Fruit fly (Drosophila melanogaster) whole organism, embryonic: ENCODE results near the gene Send2.

Source experiments
- Aef1 ChIP-seq: fragments of 200-800 bp; sonication (Bioruptor generic); IDR thresholded peaks from 3 replicates; pipeline ENCODE4 v1.3.6; 2022; ENCODE audit warnings: missing biosample characterization, missing genetic modification characterization
- Antp ChIP-seq: fragments of 200-800 bp; sonication (Bioruptor generic); optimal IDR thresholded peaks from 3 replicates; lab custom pipeline; 2016; ENCODE audit warnings: missing biosample characterization, missing genetic modification characterization
- Atf6 ChIP-seq: fragments of 200-800 bp; sonication (Bioruptor generic); IDR thresholded peaks from 2 replicates; pipeline ENCODE4 v1.3.6; 2022; ENCODE audit warnings: missing biosample characterization, missing genetic modification characterization
- Awh ChIP-seq: fragments of 200-800 bp; sonication (Bioruptor generic); IDR thresholded peaks from 2 replicates; pipeline ENCODE4, ENCODE4 v1.3.6; 2022; ENCODE audit warnings: missing biosample characterization, missing genetic modification characterization
- C15 ChIP-seq: fragments of 200-800 bp; sonication (Bioruptor generic); IDR thresholded peaks from 3 replicates; pipeline ENCODE4 v1.3.6; 2022; ENCODE audit warnings: missing biosample characterization, missing genetic modification characterization
- CG11093 ChIP-seq: fragments of 200-800 bp; sonication (Bioruptor generic); IDR thresholded peaks from 3 replicates; pipeline ENCODE4 v1.3.6; 2022; ENCODE audit warnings: missing biosample characterization, missing genetic modification characterization
- CG13287 ChIP-seq: fragments of 200-800 bp; sonication (Bioruptor generic); IDR thresholded peaks from 2 replicates; pipeline ENCODE4 v1.3.6; 2022; ENCODE audit warnings: missing biosample characterization, missing genetic modification characterization; ENCODE audit not compliant: partially characterized antibody
- CG14014 ChIP-seq: fragments of 200-800 bp; sonication (Bioruptor generic); IDR thresholded peaks from 2 replicates; pipeline ENCODE4 v1.3.6; 2022; ENCODE audit warnings: missing biosample characterization, missing genetic modification characterization
- CG1647 ChIP-seq: fragments of 200-800 bp; sonication (Bioruptor generic); optimal IDR thresholded peaks from 3 replicates; lab custom pipeline; 2016; ENCODE audit warnings: missing biosample characterization, missing genetic modification characterization
- CG16813 ChIP-seq: fragments of 200-800 bp; sonication (Bioruptor generic); IDR thresholded peaks from 3 replicates; pipeline ENCODE4 v1.3.6; 2022; ENCODE audit warnings: missing biosample characterization, missing genetic modification characterization; ENCODE audit not compliant: partially characterized antibody
- CG17612 ChIP-seq: fragments of 200-800 bp; sonication (Bioruptor generic); IDR thresholded peaks from 2 replicates; pipeline ENCODE4 v1.3.6; 2022; ENCODE audit warnings: missing biosample characterization, missing genetic modification characterization
- CG18599 ChIP-seq: fragments of 200-800 bp; sonication (Bioruptor generic); optimal IDR thresholded peaks from 3 replicates; lab custom pipeline; 2017; ENCODE audit warnings: missing biosample characterization, missing genetic modification characterization, mild to moderate bottlenecking, moderate library complexity, missing genetic modification reagents
- CG18764 ChIP-seq: fragments of 200-800 bp; sonication (Bioruptor generic); optimal IDR thresholded peaks from 3 replicates; lab custom pipeline; 2016; ENCODE audit warnings: missing biosample characterization, missing genetic modification characterization
- CG30431 ChIP-seq: fragments of 200-800 bp; sonication (Bioruptor generic); optimal IDR thresholded peaks from 2 replicates; lab custom pipeline; 2017; ENCODE audit warnings: missing biosample characterization, missing genetic modification characterization
- CG31224 ChIP-seq: fragments of 200-800 bp; sonication (Bioruptor generic); IDR thresholded peaks from 2 replicates; pipeline ENCODE4 v1.3.6; 2022; ENCODE audit warnings: missing biosample characterization, missing genetic modification characterization
- CG32767 ChIP-seq: fragments of 200-800 bp; sonication (Bioruptor generic); IDR thresholded peaks from 2 replicates; pipeline ENCODE4 v1.3.6; 2022; ENCODE audit warnings: missing biosample characterization, missing genetic modification characterization
- CG33557 ChIP-seq: fragments of 200-800 bp; sonication (Bioruptor generic); optimal IDR thresholded peaks from 2 replicates; lab custom pipeline; 2019; ENCODE audit warnings: missing biosample characterization, mild to moderate bottlenecking, missing genetic modification characterization, moderate library complexity
- CG3995 ChIP-seq: fragments of 200-800 bp; sonication (Bioruptor generic); optimal IDR thresholded peaks from 3 replicates; lab custom pipeline; 2016; ENCODE audit warnings: missing biosample characterization, missing genetic modification characterization
- CG43689 ChIP-seq: fragments of 200-800 bp; sonication (Bioruptor generic); IDR thresholded peaks from 2 replicates; pipeline ENCODE4 v1.3.6; 2022; ENCODE audit warnings: missing biosample characterization, missing genetic modification characterization
- CG4424 ChIP-seq: fragments of 200-800 bp; sonication (Bioruptor generic); optimal IDR thresholded peaks from 3 replicates; lab custom pipeline; 2016; ENCODE audit warnings: missing biosample characterization, missing genetic modification characterization
- CG4820 ChIP-seq: fragments of 200-800 bp; sonication (Bioruptor generic); optimal IDR thresholded peaks from 3 replicates; lab custom pipeline; 2016; ENCODE audit warnings: missing biosample characterization, missing genetic modification characterization
- CG6654 ChIP-seq: fragments of 200-800 bp; sonication (Bioruptor generic); optimal IDR thresholded peaks from 2 replicates; lab custom pipeline; 2017; ENCODE audit warnings: missing biosample characterization, mild to moderate bottlenecking, missing genetic modification characterization
- CG7987 ChIP-seq: fragments of 200-800 bp; sonication (Bioruptor generic); optimal IDR thresholded peaks from 2 replicates; lab custom pipeline; 2018; ENCODE audit warnings: missing biosample characterization, mild to moderate bottlenecking, missing genetic modification characterization, moderate library complexity
- CG8281 ChIP-seq: fragments of 200-800 bp; sonication (Bioruptor generic); optimal IDR thresholded peaks from 2 replicates; lab custom pipeline; 2018; ENCODE audit warnings: missing biosample characterization, mild to moderate bottlenecking, missing genetic modification characterization, moderate library complexity
- CrebB ChIP-seq: fragments of 200-800 bp; sonication (Bioruptor generic); optimal IDR thresholded peaks from 3 replicates; lab custom pipeline; 2018; ENCODE audit warnings: missing biosample characterization, mild to moderate bottlenecking, missing genetic modification characterization
- Dek ChIP-seq: fragments of 200-800 bp; sonication (Bioruptor generic); optimal IDR thresholded peaks from 3 replicates; lab custom pipeline; 2019; ENCODE audit warnings: missing biosample characterization, mild to moderate bottlenecking, missing genetic modification characterization, moderate library complexity
- Dref ChIP-seq: fragments of 200-800 bp; sonication (Bioruptor generic); IDR thresholded peaks from 2 replicates; pipeline ENCODE4 v1.3.6; 2022; ENCODE audit warnings: missing biosample characterization, missing genetic modification characterization
- E2f1 ChIP-seq: fragments of 200-800 bp; sonication (Bioruptor generic); IDR thresholded peaks from 2 replicates; pipeline ENCODE4 v1.3.6; 2022; ENCODE audit warnings: missing biosample characterization, missing genetic modification characterization
- Ets65A ChIP-seq: fragments of 200-800 bp; sonication (Bioruptor generic); peaks from one replicate; lab custom pipeline; 2016; ENCODE audit warnings: missing biosample characterization, missing genetic modification characterization
- Ets97D ChIP-seq: fragments of 200-800 bp; sonication (Bioruptor generic); optimal IDR thresholded peaks from 3 replicates; lab custom pipeline; 2016; ENCODE audit warnings: missing biosample characterization, missing genetic modification characterization
- Hey ChIP-seq: fragments of 200-800 bp; sonication (Bioruptor generic); optimal IDR thresholded peaks from 3 replicates; lab custom pipeline; 2018; ENCODE audit warnings: missing biosample characterization, mild to moderate bottlenecking, missing genetic modification characterization
- Lim3 ChIP-seq: fragments of 200-800 bp; sonication (Bioruptor generic); IDR thresholded peaks from 2 replicates; pipeline ENCODE4 v1.3.6; 2022; ENCODE audit warnings: missing biosample characterization, missing genetic modification characterization
- MBD-R2 ChIP-seq: fragments of 200-800 bp; sonication (Bioruptor generic); IDR thresholded peaks from 2 replicates; pipeline ENCODE4 v1.3.6; 2022; ENCODE audit warnings: missing biosample characterization, missing genetic modification characterization
- MESR4 ChIP-seq: fragments of 200-800 bp; sonication (Bioruptor generic); optimal IDR thresholded peaks from 2 replicates; lab custom pipeline; 2018; ENCODE audit warnings: missing biosample characterization, mild to moderate bottlenecking, missing genetic modification characterization, moderate library complexity
- Med ChIP-seq: fragments of 200-800 bp; sonication (Bioruptor generic); peaks from one replicate; lab custom pipeline; 2016; ENCODE audit warnings: missing biosample characterization, missing genetic modification characterization, mild to moderate bottlenecking, inconsistent platforms, moderate library complexity
- NC2β ChIP-seq: fragments of 200-800 bp; sonication (Bioruptor generic); optimal IDR thresholded peaks from 2 replicates; lab custom pipeline; 2016; ENCODE audit warnings: missing biosample characterization, missing genetic modification characterization
- Ptx1 ChIP-seq: fragments of 200-800 bp; sonication (Bioruptor generic); IDR thresholded peaks from 2 replicates; pipeline ENCODE4 v1.3.6; 2022; ENCODE audit warnings: missing biosample characterization, missing genetic modification characterization
- Ssrp ChIP-seq: fragments of 200-800 bp; sonication (Bioruptor generic); optimal IDR thresholded peaks from 2 replicates; lab custom pipeline; 2018; ENCODE audit warnings: missing biosample characterization, mild to moderate bottlenecking, missing genetic modification characterization, moderate library complexity
- Stat92E ChIP-seq, 3 experiments: fragments of >200 bp in 2 of 3; fragments of 200-800 bp in 1 of 3; sonication (Bioruptor generic) in 1 of 3; optimal IDR thresholded peaks; 2 replicates each; lab custom pipeline; 2017 to 2019; ENCODE audit warnings: missing biosample characterization in 3 of 3, missing genetic modification characterization in 3 of 3, mild to moderate bottlenecking in 1 of 3, moderate library complexity in 1 of 3
- dimm ChIP-seq: fragments of 200-800 bp; sonication (Bioruptor generic); IDR thresholded peaks from 2 replicates; pipeline ENCODE4 v1.3.6; 2022; ENCODE audit warnings: missing biosample characterization, missing genetic modification characterization
- grau ChIP-seq: fragments of 200-800 bp; optimal IDR thresholded peaks from 3 replicates; lab custom pipeline; 2019; ENCODE audit warnings: missing biosample characterization, mild to moderate bottlenecking, missing genetic modification characterization, moderate library complexity
- lola ChIP-seq, 3 experiments: fragments of >200 bp in 2 of 3; fragments of 200-800 bp in 1 of 3; sonication (Bioruptor generic) in 1 of 3; optimal IDR thresholded peaks; 2 replicates each; lab custom pipeline; 2017 to 2019; ENCODE audit warnings: missing biosample characterization in 3 of 3, missing genetic modification characterization in 3 of 3, mild to moderate bottlenecking in 1 of 3, moderate library complexity in 1 of 3
- nerfin-2 ChIP-seq: fragments of 200-800 bp; sonication (Bioruptor generic); IDR thresholded peaks from 2 replicates; pipeline ENCODE4 v1.3.6; 2022; ENCODE audit warnings: missing biosample characterization, missing genetic modification characterization; ENCODE audit not compliant: partially characterized antibody
- pho ChIP-seq: fragments of 200-800 bp; sonication (Bioruptor generic); optimal IDR thresholded peaks from 2 replicates; lab custom pipeline; 2016; ENCODE audit warnings: missing biosample characterization, missing genetic modification characterization
- sisA ChIP-seq: fragments of 200-800 bp; sonication (Bioruptor generic); IDR thresholded peaks from 2 replicates; pipeline ENCODE4 v1.3.6; 2022; ENCODE audit warnings: missing biosample characterization, missing genetic modification characterization
- slbo ChIP-seq: fragments of 200-800 bp; sonication (Bioruptor generic); IDR thresholded peaks from 2 replicates; pipeline ENCODE4 v1.3.6; 2022; ENCODE audit warnings: missing biosample characterization, missing genetic modification characterization
- sqz ChIP-seq: fragments of 200-800 bp; sonication (Bioruptor generic); optimal IDR thresholded peaks from 3 replicates; lab custom pipeline; 2018; ENCODE audit warnings: missing biosample characterization, mild to moderate bottlenecking, missing genetic modification characterization
- vvl ChIP-seq: fragments of 200-800 bp; sonication (Bioruptor generic); IDR thresholded peaks from 2 replicates; pipeline ENCODE4 v1.3.6; 2022; ENCODE audit warnings: missing biosample characterization, missing genetic modification characterization
- z ChIP-seq: fragments of 200-800 bp; sonication (Bioruptor generic); IDR thresholded peaks from 3 replicates; pipeline ENCODE4 v1.3.6; 2022; ENCODE audit warnings: missing biosample characterization, missing genetic modification characterization
- zfh2 ChIP-seq: fragments of 200-800 bp; sonication (Bioruptor generic); optimal IDR thresholded peaks from 2 replicates; lab custom pipeline; 2016; ENCODE audit warnings: missing biosample characterization, missing genetic modification characterization

Gene Send2

DNA sequence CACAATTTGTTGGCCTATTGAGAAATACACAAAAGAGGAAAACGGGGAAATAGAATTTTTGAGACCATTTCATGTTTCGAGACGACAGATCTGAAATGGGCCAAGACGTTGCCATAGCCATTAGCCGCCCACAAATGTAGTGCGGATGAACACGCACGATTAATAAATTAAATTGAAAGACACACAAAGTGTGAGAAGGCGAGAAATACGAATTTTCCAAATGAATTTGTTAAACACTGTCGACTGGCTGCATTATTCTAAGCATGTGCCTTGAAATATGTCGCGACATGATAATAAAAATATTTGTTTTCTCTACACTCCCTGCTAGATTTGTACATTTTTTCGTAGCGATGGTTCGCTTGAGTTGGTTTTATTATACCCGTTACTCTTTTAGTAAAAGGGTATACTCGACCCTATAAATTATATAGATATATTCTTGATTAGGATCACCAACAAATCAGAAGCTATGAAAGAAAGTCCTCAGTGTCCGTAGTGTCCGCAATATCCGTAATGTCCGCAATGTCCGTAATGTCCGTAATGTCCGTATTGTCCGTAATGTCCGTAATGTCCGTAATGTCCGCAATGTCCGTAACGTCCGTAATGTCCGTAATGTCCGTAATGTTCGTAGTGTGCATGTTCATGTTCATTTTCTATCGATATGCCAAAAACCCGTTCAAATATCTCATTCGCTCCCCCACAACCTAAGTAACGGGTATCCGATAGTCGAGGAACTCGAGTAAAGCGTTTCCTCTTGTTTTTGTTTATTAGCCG lies 30.2 kb upstream of the Send2 start (continued):
- TF ChIP-seq CG32767 (GFP tag; lab: Robert Waterston, UW) (no peak), CG7987 (GFP tag; lab: Kevin White, UChicago) (no peak), MBD-R2 (GFP tag; lab: Robert Waterston, UW) (no peak), pho (GFP tag; lab: Kevin White, UChicago) (no peak), CG17612 (GFP tag; lab: Robert Waterston, UW) (no peak), zfh2 (GFP tag; lab: Kevin White, UChicago) (peak; percentile 34), sisA (no peak), vvl (GFP tag; lab: Robert Waterston, UW) (0 out of 2 replicates have a peak, but pooled peaks have one; percentile 9), CG18764 (GFP tag; lab: Kevin White, UChicago) (peak; percentile 27), NC2β (GFP tag; lab: Kevin White, UChicago) (no peak), lola (GFP tag; optimal IDR thresholded peaks at IDR 0.05; lab: Kevin White, UChicago) (peak in 1 of 3 experiments; percentile 15), Ptx1 (peak; percentile 48), Aef1 (GFP tag; lab: Robert Waterston, UW) (peak; percentile 29; the same call in 1 of the 3 replicates), Ssrp (peak; percentile 42), CG6654 (GFP tag; lab: Kevin White, UChicago) (peak; percentile 28), Ets97D (GFP tag; lab: Kevin White, UChicago) (no peak), CG14014 (GFP tag; lab: Robert Waterston, UW) (0 out of 2 replicates have a peak, but pooled peaks have one; percentile 20), CG11093 (no peak; the same call in 2 of the 3 replicates), CG30431 (peak; percentile 50), grau (peak; percentile 50), CG13287 (GFP tag; lab: Robert Waterston, UW) (no peak), Antp (GFP tag; lab: Kevin White, UChicago) (no peak), CG3995 (GFP tag; lab: Kevin White, UChicago) (no peak), E2f1 (GFP tag; lab: Robert Waterston, UW) (peak; percentile 38), MESR4 (no peak), CG4820 (GFP tag; lab: Kevin White, UChicago) (peak; percentile 12), CG33557 (GFP tag; lab: Kevin White, UChicago) (no peak), slbo (peak; percentile 30; the same call in 1 of the 2 replicates), CG1647 (GFP tag; lab: Kevin White, UChicago) (no peak), dimm (GFP tag; lab: Robert Waterston, UW) (no peak), Lim3 (no peak), Med (GFP tag; lab: Kevin White, UChicago) (peak; percentile 70), Stat92E (GFP tag; optimal IDR thresholded peaks at IDR 0.05; lab: Kevin White, UChicago) (no peak), Dref (GFP tag; lab: Robert Waterston, UW) (no peak), Ets65A (GFP tag; lab: Kevin White, UChicago) (no peak), Atf6 (GFP tag; lab: Robert Waterston, UW) (peak; percentile 48; the same call in 1 of the 2 replicates), CG16813 (GFP tag; lab: Robert Waterston, UW) (no peak), CG8281 (tag; lab: Kevin White, UChicago) (peak; percentile 6), C15 (no peak), CG18599 (peak; percentile 1), Awh (GFP tag; lab: Robert Waterston, UW) (0 out of 2 replicates have a peak, but pooled peaks have one; percentile 30), CG43689 (GFP tag; lab: Robert Waterston, UW) (no peak), nerfin-2 (GFP tag; lab: Robert Waterston, UW) (no peak), z (GFP tag; lab: Robert Waterston, UW) (no peak), CG4424 (GFP tag; lab: Kevin White, UChicago) (peak; percentile 59), Hey (tag; lab: Kevin White, UChicago) (no peak), sqz (GFP tag; lab: Kevin White, UChicago) (no peak), CrebB (tag; lab: Kevin White, UChicago) (no peak), CG31224 (GFP tag; lab: Robert Waterston, UW) (0 out of 2 replicates have a peak, but pooled peaks have one; percentile 29), Dek (no peak)
